Worm (Caenorhabditis elegans): ENCODE results near the gene srx-17.

srx-17 gene

DNA sequence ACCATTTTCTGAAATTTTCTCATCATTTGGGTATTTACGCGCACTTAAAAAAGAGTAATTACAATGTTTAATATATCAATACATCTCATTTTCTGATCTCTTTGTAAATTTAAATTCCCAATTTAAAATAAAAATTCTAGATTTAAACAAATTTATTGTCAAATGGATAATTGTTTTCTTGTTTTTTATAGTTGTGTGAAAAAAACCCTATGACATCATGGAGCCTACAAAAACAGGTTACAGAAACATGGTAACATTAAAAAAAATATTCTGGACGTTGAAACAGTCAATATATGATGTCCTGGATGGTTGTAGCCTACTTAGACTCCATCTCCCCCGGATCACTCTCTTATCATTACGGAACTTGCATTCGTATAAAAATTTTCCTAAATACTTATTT lies 48.5 kb downstream of the srx-17 start, which contains the start of gene spp-12:
Gene spp-12, plus strand, starts transcription at position 301 of the 400 bp plus-strand sequence.
- TF ChIP-seq egl-27 (tag; optimal IDR thresholded peaks at IDR 0.05) (no peak), sem-4 (tag; optimal IDR thresholded peaks at IDR 0.05) (no peak), mdl-1 (tag; optimal IDR thresholded peaks at IDR 0.05) (no peak), nhr-23 (tag; optimal IDR thresholded peaks at IDR 0.05) (no peak), ZK546.5 (tag; optimal IDR thresholded peaks at IDR 0.05) (no peak), ztf-11 (tag; optimal IDR thresholded peaks at IDR 0.05) (no peak), aly-2 (tag; optimal IDR thresholded peaks at IDR 0.05) (no peak), nhr-237 (tag; optimal IDR thresholded peaks at IDR 0.05) (no peak), ceh-16 (tag; optimal IDR thresholded peaks at IDR 0.05) (no peak), mbf-1 (tag; optimal IDR thresholded peaks at IDR 0.05) (no peak), ztf-4 (tag; optimal IDR thresholded peaks at IDR 0.05) (no peak), snpc-4 (tag; optimal IDR thresholded peaks at IDR 0.05) (no peak), unc-62 (GFP tag; optimal IDR thresholded peaks at IDR 0.05) (no peak), nhr-6 (tag; optimal IDR thresholded peaks at IDR 0.05) (no peak), C34F6.9 (tag; optimal IDR thresholded peaks at IDR 0.05) (no peak), peb-1 (tag; optimal IDR thresholded peaks at IDR 0.05) (no peak)

- no peak for TF ChIP-seq alr-1 (tag; optimal IDR thresholded peaks at IDR 0.05)
- no peak for TF ChIP-seq nhr-11 (tag; optimal IDR thresholded peaks at IDR 0.05)
- TF ChIP-seq egl-27 (tag; optimal IDR thresholded peaks at IDR 0.05): no peak
- TF ChIP-seq mbf-1 (tag; optimal IDR thresholded peaks at IDR 0.05): no peak
- TF ChIP-seq unc-62 (GFP tag; optimal IDR thresholded peaks at IDR 0.05): no peak
- no peak for TF ChIP-seq elt-3 (tag; optimal IDR thresholded peaks at IDR 0.05)
- TF ChIP-seq unc-55 (GFP tag; optimal IDR thresholded peaks at IDR 0.05): no peak
- TF ChIP-seq F13H6.1 (tag; optimal IDR thresholded peaks at IDR 0.05): no peak
- TF ChIP-seq nhr-129 (tag; optimal IDR thresholded peaks at IDR 0.05): no peak
- no peak for TF ChIP-seq elt-1 (tag; optimal IDR thresholded peaks at IDR 0.05)
- TF ChIP-seq nhr-10 (tag; optimal IDR thresholded peaks at IDR 0.05): no peak
- no peak for TF ChIP-seq Y55F3AM.14 (GFP tag; optimal IDR thresholded peaks at IDR 0.05)
- no peak for TF ChIP-seq sma-3 (GFP tag; optimal IDR thresholded peaks at IDR 0.05)
- no peak for TF ChIP-seq ztf-4 (tag; optimal IDR thresholded peaks at IDR 0.05)
- no peak for TF ChIP-seq ceh-82 (tag; optimal IDR thresholded peaks at IDR 0.05)
Observed at ce11 chrV:13890473-13890872, 49.5 kb downstream of the srx-17 start, which contains the start of gene lbp-8. TSS of gene lbp-8 (plus strand) at chrV:13890773.

DNA sequence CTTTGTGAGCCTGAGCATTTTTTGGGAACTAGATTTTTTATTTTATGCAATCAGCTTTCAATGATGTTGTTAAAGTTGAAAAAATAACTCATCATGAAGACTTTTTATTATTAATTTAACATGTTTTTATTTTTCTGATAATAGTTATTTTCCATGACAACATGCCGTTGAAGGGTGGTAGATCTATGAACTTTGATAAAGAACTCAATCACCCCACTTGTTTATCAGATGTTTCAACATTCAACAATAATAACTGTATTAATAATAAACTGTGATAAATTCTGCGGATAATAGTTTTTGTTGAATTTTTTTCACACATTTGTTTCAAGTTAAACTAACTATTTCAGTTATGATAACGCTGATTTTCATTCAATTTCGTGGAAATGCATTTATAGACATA lies 50.5 kb downstream of the srx-17 start:
- TF ChIP-seq crh-2 (tag; optimal IDR thresholded peaks at IDR 0.05) (no peak), sma-9 (GFP tag; optimal IDR thresholded peaks at IDR 0.05) (peak; percentile 1), sma-9 (tag; optimal IDR thresholded peaks at IDR 0.05) (no peak), nhr-21 (tag; optimal IDR thresholded peaks at IDR 0.05) (peak; percentile 12)
